Fruit fly (Drosophila melanogaster) whole organism, embryonic: Measurements from ENCODE around the gene slif.

Source experiments
- Asciz ChIP-seq: fragments of 200-800 bp; sonication (Bioruptor generic); optimal IDR thresholded peaks from 2 replicates; lab custom pipeline; 2017; ENCODE audit warnings: missing biosample characterization, mild to moderate bottlenecking, missing genetic modification characterization, missing genetic modification reagents
- CG10431 ChIP-seq: fragments of 200-800 bp; sonication (Bioruptor generic); optimal IDR thresholded peaks from 3 replicates; lab custom pipeline; 2018; ENCODE audit warnings: missing biosample characterization, mild to moderate bottlenecking, missing genetic modification characterization
- CG12071 ChIP-seq: fragments of 200-800 bp; sonication (Bioruptor generic); optimal IDR thresholded peaks from 3 replicates; lab custom pipeline; 2018; ENCODE audit warnings: missing biosample characterization, mild to moderate bottlenecking, missing genetic modification characterization
- CG12104 ChIP-seq: fragments of 200-800 bp; sonication (Bioruptor generic); optimal IDR thresholded peaks from 3 replicates; lab custom pipeline; 2016; ENCODE audit warnings: missing biosample characterization, missing genetic modification characterization
- CG13894 ChIP-seq: fragments of 200-800 bp; sonication (Bioruptor generic); optimal IDR thresholded peaks from 3 replicates; lab custom pipeline; 2018; ENCODE audit warnings: missing biosample characterization, mild to moderate bottlenecking, missing genetic modification characterization, moderate library complexity
- CG15269 ChIP-seq: fragments of 200-800 bp; sonication (Bioruptor generic); optimal IDR thresholded peaks from 2 replicates; lab custom pipeline; 2018; ENCODE audit warnings: missing biosample characterization, mild to moderate bottlenecking, missing genetic modification characterization, moderate library complexity
- CG17186 ChIP-seq: fragments of 200-800 bp; sonication (Bioruptor generic); optimal IDR thresholded peaks from 3 replicates; lab custom pipeline; 2017; ENCODE audit warnings: missing biosample characterization, missing genetic modification reagents, missing genetic modification characterization
- CG17359 ChIP-seq: fragments of 200-800 bp; sonication (Bioruptor generic); optimal IDR thresholded peaks from 3 replicates; lab custom pipeline; 2018; ENCODE audit warnings: missing biosample characterization, mild to moderate bottlenecking, missing genetic modification characterization, moderate library complexity
- CG17829 ChIP-seq: fragments of 200-800 bp; optimal IDR thresholded peaks from 2 replicates; lab custom pipeline; 2019; ENCODE audit warnings: missing biosample characterization, mild to moderate bottlenecking, missing genetic modification characterization, moderate library complexity
- CG2889 ChIP-seq: fragments of 200-800 bp; sonication (Bioruptor generic); IDR thresholded peaks from 3 replicates; pipeline ENCODE4 v1.3.6; 2022; ENCODE audit warnings: missing biosample characterization, missing genetic modification characterization
- CG30403 ChIP-seq: fragments of 200-800 bp; sonication (Bioruptor generic); optimal IDR thresholded peaks from 3 replicates; lab custom pipeline; 2016; ENCODE audit warnings: missing biosample characterization, missing genetic modification characterization
- CG34224 ChIP-seq: fragments of 200-800 bp; sonication (Bioruptor generic); IDR thresholded peaks from 3 replicates; pipeline ENCODE4 v1.3.6; 2022; ENCODE audit warnings: missing biosample characterization, missing genetic modification characterization; ENCODE audit not compliant: partially characterized antibody
- CG42726 ChIP-seq: fragments of 200-800 bp; sonication (Bioruptor generic); IDR thresholded peaks from 2 replicates; pipeline ENCODE4 v1.3.6; 2022; ENCODE audit warnings: missing biosample characterization, missing genetic modification characterization; ENCODE audit not compliant: partially characterized antibody
- CG4730 ChIP-seq: fragments of 200-800 bp; sonication (Bioruptor generic); IDR thresholded peaks from 2 replicates; pipeline ENCODE4 v1.3.6; 2022; ENCODE audit warnings: missing biosample characterization, missing genetic modification characterization
- CG6254 ChIP-seq: fragments of 200-800 bp; sonication (Bioruptor generic); optimal IDR thresholded peaks from 3 replicates; lab custom pipeline; 2017; ENCODE audit warnings: mild to moderate bottlenecking, missing biosample characterization, missing genetic modification reagents, missing genetic modification characterization
- CG7839 ChIP-seq: fragments of 200-800 bp; sonication (Bioruptor generic); optimal IDR thresholded peaks from 3 replicates; lab custom pipeline; 2018; ENCODE audit warnings: missing biosample characterization, mild to moderate bottlenecking, missing genetic modification characterization, moderate library complexity
- D19B ChIP-seq: fragments of 200-800 bp; sonication (Bioruptor generic); optimal IDR thresholded peaks from 2 replicates; lab custom pipeline; 2017; ENCODE audit warnings: missing biosample characterization, mild to moderate bottlenecking, missing genetic modification characterization
- Dbx ChIP-seq: fragments of 200-800 bp; sonication (Bioruptor generic); IDR thresholded peaks from 3 replicates; pipeline ENCODE4 v1.3.6; 2022; ENCODE audit warnings: missing biosample characterization, missing genetic modification characterization
- Fer2 ChIP-seq: fragments of 200-800 bp; sonication (Bioruptor generic); optimal IDR thresholded peaks from 2 replicates; lab custom pipeline; 2018; ENCODE audit warnings: missing biosample characterization, mild to moderate bottlenecking, missing genetic modification characterization, moderate library complexity
- Gug ChIP-seq: fragments of 200-800 bp; sonication (Bioruptor generic); IDR thresholded peaks from 4 replicates; pipeline ENCODE4 v1.3.6; 2022; ENCODE audit warnings: missing biosample characterization, missing genetic modification characterization
- HHEX ChIP-seq: fragments of 200-800 bp; sonication (Bioruptor generic); optimal IDR thresholded peaks from 3 replicates; lab custom pipeline; 2017; ENCODE audit warnings: missing biosample characterization, mild to moderate bottlenecking, missing genetic modification characterization, missing genetic modification reagents
- HLH4C ChIP-seq: fragments of 200-800 bp; sonication (Bioruptor generic); IDR thresholded peaks from 3 replicates; pipeline ENCODE4 v1.3.6; 2022; ENCODE audit warnings: missing biosample characterization, missing genetic modification characterization; ENCODE audit not compliant: partially characterized antibody
- Hr51 ChIP-seq, 2 experiments: fragments of 200-800 bp; sonication (Bioruptor generic); optimal IDR thresholded peaks; 2 replicates in 1 of 2; 3 replicates in 1 of 2; lab custom pipeline; 2016 to 2018; ENCODE audit warnings: missing biosample characterization in 2 of 2, missing genetic modification characterization in 2 of 2, mild to moderate bottlenecking in 1 of 2, moderate library complexity in 1 of 2
- Hsf ChIP-seq: fragments of 200-800 bp; sonication (Bioruptor generic); optimal IDR thresholded peaks from 3 replicates; lab custom pipeline; 2016; ENCODE audit warnings: missing biosample characterization, missing genetic modification characterization
- Nf-YB ChIP-seq: fragments of 200-800 bp; sonication (Bioruptor generic); optimal IDR thresholded peaks from 3 replicates; lab custom pipeline; 2019; ENCODE audit warnings: missing biosample characterization, mild to moderate bottlenecking, missing genetic modification characterization, moderate library complexity
- Oaz ChIP-seq: fragments of 200-800 bp; sonication (Bioruptor generic); IDR thresholded peaks from 2 replicates; pipeline ENCODE4 v1.3.6; 2022; ENCODE audit warnings: missing biosample characterization, missing genetic modification characterization
- TFAM ChIP-seq: fragments of 200-800 bp; sonication (Bioruptor generic); optimal IDR thresholded peaks from 2 replicates; lab custom pipeline; 2017; ENCODE audit warnings: missing biosample characterization, missing genetic modification characterization, inconsistent platforms
- YL-1 ChIP-seq: fragments of 200-800 bp; sonication (Bioruptor generic); optimal IDR thresholded peaks from 3 replicates; lab custom pipeline; 2017; ENCODE audit warnings: missing biosample characterization, mild to moderate bottlenecking, missing genetic modification characterization
- amos ChIP-seq: fragments of 200-800 bp; sonication (Bioruptor generic); IDR thresholded peaks from 2 replicates; pipeline ENCODE4 v1.3.6; 2022; ENCODE audit warnings: missing biosample characterization, missing genetic modification characterization; ENCODE audit not compliant: partially characterized antibody
- aop ChIP-seq: fragments of 200-800 bp; sonication (Bioruptor generic); IDR thresholded peaks from 2 replicates; pipeline ENCODE4 v1.3.6; 2022; ENCODE audit warnings: missing biosample characterization, missing genetic modification characterization
- ato ChIP-seq: fragments of 200-800 bp; sonication (Bioruptor generic); IDR thresholded peaks from 2 replicates; pipeline ENCODE4 v1.3.6; 2022; ENCODE audit warnings: missing biosample characterization, missing genetic modification characterization; ENCODE audit not compliant: partially characterized antibody
- cad ChIP-seq: fragments of >200 bp; optimal IDR thresholded peaks from 2 replicates; lab custom pipeline; 2017; ENCODE audit warnings: missing biosample characterization, missing genetic modification characterization
- ci ChIP-seq: fragments of 200-800 bp; sonication (Bioruptor generic); IDR thresholded peaks from 3 replicates; pipeline ENCODE4 v1.3.6; 2022; ENCODE audit warnings: missing biosample characterization, missing genetic modification characterization
- dan ChIP-seq: fragments of 200-800 bp; sonication (Bioruptor generic); IDR thresholded peaks from 2 replicates; pipeline ENCODE4 v1.3.6; 2022; ENCODE audit warnings: missing biosample characterization, missing genetic modification characterization
- danr ChIP-seq: fragments of 200-800 bp; sonication (Bioruptor generic); IDR thresholded peaks from 2 replicates; pipeline ENCODE4 v1.3.6; 2022; ENCODE audit warnings: missing biosample characterization, missing genetic modification characterization
- dati ChIP-seq: fragments of 200-800 bp; sonication (Bioruptor generic); IDR thresholded peaks from 2 replicates; pipeline ENCODE4 v1.3.6; 2022; ENCODE audit warnings: missing biosample characterization, missing genetic modification characterization
- dysf ChIP-seq: fragments of 200-800 bp; sonication (Bioruptor generic); IDR thresholded peaks from 3 replicates; pipeline ENCODE4 v1.3.6; 2022; ENCODE audit warnings: missing biosample characterization, missing genetic modification characterization
- esg ChIP-seq: fragments of 200-800 bp; sonication (Bioruptor generic); conservative IDR thresholded peaks from 2 replicates; pipeline ENCODE4 v1.3.6; 2022; ENCODE audit warnings: missing biosample characterization, missing genetic modification characterization
- fru ChIP-seq: fragments of >200 bp; optimal IDR thresholded peaks from 2 replicates; lab custom pipeline; 2017
- gt ChIP-seq: fragments of 200-800 bp; sonication (Bioruptor generic); IDR thresholded peaks from 2 replicates; pipeline ENCODE4 v1.3.6; 2022; ENCODE audit warnings: missing biosample characterization, missing genetic modification characterization
- hth ChIP-seq: fragments of >200 bp; optimal IDR thresholded peaks from 2 replicates; lab custom pipeline; 2017; ENCODE audit warnings: inconsistent platforms
- kay ChIP-seq: fragments of 200-800 bp; sonication (Bioruptor generic); optimal IDR thresholded peaks from 2 replicates; lab custom pipeline; 2016; ENCODE audit warnings: missing biosample characterization, missing genetic modification characterization
- lab ChIP-seq: fragments of 200-800 bp; sonication (Bioruptor generic); optimal IDR thresholded peaks from 3 replicates; lab custom pipeline; 2017; ENCODE audit warnings: missing biosample characterization, missing genetic modification characterization, mild to moderate bottlenecking, moderate library complexity, missing genetic modification reagents
- run ChIP-seq: fragments of 200-800 bp; sonication (Bioruptor generic); optimal IDR thresholded peaks from 3 replicates; lab custom pipeline; 2018; ENCODE audit warnings: missing biosample characterization, mild to moderate bottlenecking, missing genetic modification characterization
- scrt ChIP-seq: fragments of 200-800 bp; sonication (Bioruptor generic); optimal IDR thresholded peaks from 2 replicates; lab custom pipeline; 2018; ENCODE audit warnings: missing biosample characterization, mild to moderate bottlenecking, missing genetic modification characterization, moderate library complexity
- sqz ChIP-seq: fragments of 200-800 bp; sonication (Bioruptor generic); optimal IDR thresholded peaks from 3 replicates; lab custom pipeline; 2018; ENCODE audit warnings: missing biosample characterization, mild to moderate bottlenecking, missing genetic modification characterization
- tgo ChIP-seq: fragments of 200-800 bp; sonication (Bioruptor generic); IDR thresholded peaks from 3 replicates; pipeline ENCODE4 v1.3.6; 2022; ENCODE audit warnings: missing biosample characterization, missing genetic modification characterization
- tna ChIP-seq: fragments of 200-800 bp; sonication (Bioruptor generic); IDR thresholded peaks from 2 replicates; pipeline ENCODE4 v1.3.6; 2022; ENCODE audit warnings: missing biosample characterization, missing genetic modification characterization; ENCODE audit not compliant: partially characterized antibody
- vvl ChIP-seq: fragments of 200-800 bp; sonication (Bioruptor generic); IDR thresholded peaks from 2 replicates; pipeline ENCODE4 v1.3.6; 2022; ENCODE audit warnings: missing biosample characterization, missing genetic modification characterization
- zf30C ChIP-seq: fragments of 200-800 bp; sonication (Bioruptor generic); optimal IDR thresholded peaks from 3 replicates; lab custom pipeline; 2018; ENCODE audit warnings: missing biosample characterization, mild to moderate bottlenecking, missing genetic modification characterization

slif gene

DNA sequence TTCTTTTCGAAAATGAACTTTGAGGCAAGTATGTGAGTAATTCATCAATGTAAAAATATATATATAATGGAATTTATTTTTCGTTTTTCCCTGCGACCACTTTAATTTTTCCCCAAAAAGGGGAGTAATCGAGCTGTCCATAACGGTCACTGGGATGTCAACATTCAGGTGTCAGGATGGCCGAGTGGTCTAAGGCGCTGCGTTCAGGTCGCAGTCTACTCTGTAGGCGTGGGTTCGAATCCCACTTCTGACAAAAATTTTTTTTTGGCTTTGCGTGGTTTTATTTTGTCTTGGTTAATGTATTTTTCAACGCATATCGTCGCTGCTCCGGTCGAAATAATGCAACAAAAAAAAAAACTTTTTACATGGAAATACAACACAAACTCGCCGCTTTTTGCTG, 37.8 kb upstream of the slif start (continued):
- TF ChIP-seq CG42726 (GFP tag; lab: Robert Waterston, UW) (peak; percentile 78; the same call in 1 of the 2 replicates), CG30403 (GFP tag; lab: Kevin White, UChicago) (no peak), CG34224 (peak; percentile 70), dysf (GFP tag; lab: Robert Waterston, UW) (no peak), HLH4C (peak; percentile 74), danr (GFP tag; lab: Robert Waterston, UW) (0 out of 2 replicates have a peak, but pooled peaks have one; percentile 17), dan (GFP tag; lab: Robert Waterston, UW) (no peak), CG2889 (GFP tag; lab: Robert Waterston, UW) (no peak), Gug (GFP tag; lab: Robert Waterston, UW) (no peak), amos (GFP tag; lab: Robert Waterston, UW) (peak; percentile 83), dati (GFP tag; lab: Robert Waterston, UW) (no peak), aop (GFP tag; lab: Robert Waterston, UW) (no peak), scrt (GFP tag; lab: Kevin White, UChicago) (no peak)
- TF ChIP-seq, all 482 proteins: peak for 27

DNA sequence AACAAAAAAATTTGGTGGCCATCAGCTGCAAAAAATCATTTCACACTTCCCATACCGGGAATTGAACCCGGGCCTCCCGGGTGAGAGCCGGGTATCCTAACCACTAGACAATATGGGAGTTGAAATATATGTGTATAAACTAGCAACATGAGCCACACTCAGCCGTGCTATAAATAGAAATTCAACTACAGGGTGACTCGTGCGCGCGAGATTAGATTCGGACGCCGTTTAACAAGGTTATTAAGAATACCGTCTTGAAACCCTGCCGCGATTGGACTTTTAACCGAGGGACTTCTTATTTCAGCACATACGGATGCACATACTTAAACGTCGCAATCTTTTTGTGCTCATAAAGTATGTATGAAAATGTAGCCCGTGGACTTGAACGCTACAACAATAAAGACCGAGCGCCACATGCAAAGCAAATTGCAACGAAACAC, 33.1 kb upstream of the slif start:
- TF ChIP-seq ato (GFP tag; lab: Robert Waterston, UW) = peak; percentile 94
- TF ChIP-seq tna = peak; percentile 94
- TF ChIP-seq CG12071 = peak; percentile 36
- no peak for TF ChIP-seq tgo
- no peak for TF ChIP-seq Hsf
- peak; percentile 70; the same call in 2 of the 3 replicates for TF ChIP-seq CG34224
- no peak for TF ChIP-seq esg (GFP tag; lab: Robert Waterston, UW)
- peak; percentile 32 for TF ChIP-seq cad
- TF ChIP-seq CG17186 (GFP tag; lab: Kevin White, UChicago) = no peak
- TF ChIP-seq CG6254 (GFP tag; lab: Kevin White, UChicago) = peak; percentile 99
- no peak for TF ChIP-seq Asciz (GFP tag; lab: Kevin White, UChicago)
- TF ChIP-seq CG17359 = no peak
- TF ChIP-seq Dbx (GFP tag; lab: Robert Waterston, UW) = no peak
- TF ChIP-seq vvl = 0 out of 2 replicates have a peak, but pooled peaks have one; percentile 20
- no peak for TF ChIP-seq TFAM
- TF ChIP-seq CG17829 (tag; lab: Kevin White, UChicago) = no peak
- no peak for TF ChIP-seq CG7839 (tag; lab: Kevin White, UChicago)
- TF ChIP-seq gt (GFP tag; lab: Robert Waterston, UW) = no peak
- no peak for TF ChIP-seq CG10431
- peak; percentile 8 for TF ChIP-seq CG13894
- peak; percentile 4 for TF ChIP-seq CG15269
- no peak for TF ChIP-seq Oaz
- TF ChIP-seq ci = peak; percentile 21; the same call in 1 of the 3 replicates
- no peak for TF ChIP-seq Hr51 (GFP tag; optimal IDR thresholded peaks at IDR 0.05; lab: Kevin White, UChicago)
- no peak for TF ChIP-seq kay (GFP tag; lab: Kevin White, UChicago)
- TF ChIP-seq lab (GFP tag; lab: Kevin White, UChicago) = no peak
- no peak for TF ChIP-seq zf30C (GFP tag; lab: Kevin White, UChicago)
- TF ChIP-seq D19B (GFP tag; lab: Kevin White, UChicago) = no peak
- no peak for TF ChIP-seq fru (lab: Kevin White, UChicago)
- TF ChIP-seq CG12104 (GFP tag; lab: Kevin White, UChicago) = no peak
- no peak for TF ChIP-seq Nf-YB
- no peak for TF ChIP-seq run
- TF ChIP-seq sqz (GFP tag; lab: Kevin White, UChicago) = no peak
- TF ChIP-seq CG4730 (GFP tag; lab: Robert Waterston, UW) = no peak
- TF ChIP-seq hth (lab: Kevin White, UChicago) = no peak
- TF ChIP-seq HHEX (GFP tag; lab: Kevin White, UChicago) = peak; percentile 31
- TF ChIP-seq Fer2 = no peak
- no peak for TF ChIP-seq YL-1 (GFP tag; lab: Kevin White, UChicago)
